Fruit fly (Drosophila melanogaster) whole organism, wandering third instar larva: ENCODE data around the gene Cyp318a1.

Experiments
- Abd-B ChIP-seq: fragments of >200 bp; optimal IDR thresholded peaks from 2 replicates; lab custom pipeline; 2017; ENCODE audit warnings: missing biosample characterization, missing genetic modification characterization
- CrebA ChIP-seq: fragments of 200-800 bp; sonication (Bioruptor generic); optimal IDR thresholded peaks from 2 replicates; lab custom pipeline; 2016; ENCODE audit warnings: missing biosample characterization, mild to moderate bottlenecking, missing genetic modification characterization, borderline replicate concordance
- Dif ChIP-seq: fragments of 200-275, 200-300 bp; sonication (Bioruptor generic); optimal IDR thresholded peaks from 2 replicates; lab custom pipeline; 2018; ENCODE audit warnings: missing biosample characterization, missing genetic modification characterization; ENCODE audit not compliant: partially characterized antibody
- GATAd ChIP-seq: sonication (Bioruptor generic); optimal IDR thresholded peaks from 2 replicates; lab custom pipeline; 2016; ENCODE audit warnings: missing biosample characterization, missing genetic modification characterization
- Hr78 ChIP-seq: fragments of >200 bp; optimal IDR thresholded peaks from 2 replicates; lab custom pipeline; 2017; ENCODE audit warnings: missing biosample characterization, missing genetic modification characterization
- Hr83 ChIP-seq: fragments of 200-300 bp; sonication (Bioruptor generic); optimal IDR thresholded peaks from 2 replicates; lab custom pipeline; 2016; ENCODE audit warnings: missing biosample characterization, mild to moderate bottlenecking, missing genetic modification characterization, moderate library complexity; ENCODE audit not compliant: poor library complexity, severe bottlenecking
- Jra ChIP-seq: sonication (Bioruptor generic); optimal IDR thresholded peaks from 2 replicates; lab custom pipeline; 2016; ENCODE audit warnings: missing biosample characterization, missing genetic modification characterization
- br ChIP-seq: fragments of 200-800 bp; sonication (Bioruptor generic); optimal IDR thresholded peaks from 2 replicates; lab custom pipeline; 2016; ENCODE audit warnings: missing biosample characterization, missing genetic modification characterization
- brk ChIP-seq: fragments of 200-800 bp; sonication (Bioruptor generic); optimal IDR thresholded peaks from 2 replicates; lab custom pipeline; 2016; ENCODE audit warnings: missing biosample characterization, mild to moderate bottlenecking, missing genetic modification characterization
- foxo ChIP-seq, 2 experiments: fragments of 200-800 bp; sonication (Bioruptor generic); optimal IDR thresholded peaks; 2 replicates in 1 of 2; 3 replicates in 1 of 2; lab custom pipeline; 2016 to 2017; ENCODE audit warnings: missing biosample characterization in 2 of 2, missing genetic modification characterization in 2 of 2
- h ChIP-seq: fragments of 200-800 bp; sonication (Bioruptor generic); optimal IDR thresholded peaks from 3 replicates; lab custom pipeline; 2016; ENCODE audit warnings: missing biosample characterization, mild to moderate bottlenecking, missing genetic modification characterization
- usp ChIP-seq: fragments of >200 bp; optimal IDR thresholded peaks from 2 replicates; lab custom pipeline; 2017; ENCODE audit warnings: missing biosample characterization, missing genetic modification characterization

- no peak for TF ChIP-seq Dif (GFP tag; lab: Kevin White, UChicago)
- no peak for TF ChIP-seq usp
- no peak for TF ChIP-seq h
- peak in 1 of 2 experiments; percentile 32 for TF ChIP-seq foxo (GFP tag; optimal IDR thresholded peaks at IDR 0.05; lab: Kevin White, UChicago)
- no peak for TF ChIP-seq Abd-B (GFP tag; lab: Kevin White, UChicago)
- no peak for TF ChIP-seq Jra (GFP tag; lab: Kevin White, UChicago)
- no peak for TF ChIP-seq GATAd (GFP tag; lab: Kevin White, UChicago)
- TF ChIP-seq Hr78 = no peak
- no peak for TF ChIP-seq CrebA
- no peak for TF ChIP-seq Hr83
- no peak for TF ChIP-seq br (GFP tag; lab: Kevin White, UChicago)
- no peak for TF ChIP-seq brk (GFP tag; lab: Kevin White, UChicago)
These were observed 43.1 kb downstream of the Cyp318a1 start for dm6 chrX:12075569-12075968.
